Fruit fly (Drosophila melanogaster) whole organism, embryonic: ENCODE data around the gene CG5191.
A peak's percentile ranks its signal among the peaks of the same experiment; 100 is the strongest.

ENCODE experiments used
- ATbp ChIP-seq: fragments of 200-800 bp; sonication (Bioruptor generic); optimal IDR thresholded peaks from 2 replicates; lab custom pipeline; 2017; ENCODE audit warnings: missing biosample characterization, mild to moderate bottlenecking, missing genetic modification characterization, missing genetic modification reagents
- CG10209 ChIP-seq: fragments of 200-800 bp; sonication (Bioruptor generic); optimal IDR thresholded peaks from 3 replicates; lab custom pipeline; 2017; ENCODE audit warnings: missing biosample characterization, mild to moderate bottlenecking, missing genetic modification characterization, missing genetic modification reagents
- CG10543 ChIP-seq: fragments of 200-800 bp; sonication (Bioruptor generic); optimal IDR thresholded peaks from 3 replicates; lab custom pipeline; 2017; ENCODE audit warnings: missing biosample characterization, mild to moderate bottlenecking, missing genetic modification characterization, moderate library complexity
- CG12769 ChIP-seq: fragments of 200-800 bp; sonication (Bioruptor generic); optimal IDR thresholded peaks from 2 replicates; lab custom pipeline; 2019; ENCODE audit warnings: missing biosample characterization, mild to moderate bottlenecking, missing genetic modification characterization, moderate library complexity
- CG15479 ChIP-seq: fragments of 200-800 bp; sonication (Bioruptor generic); optimal IDR thresholded peaks from 3 replicates; lab custom pipeline; 2019; ENCODE audit warnings: missing biosample characterization, mild to moderate bottlenecking, missing genetic modification characterization, moderate library complexity
- CG18599 ChIP-seq: fragments of 200-800 bp; sonication (Bioruptor generic); optimal IDR thresholded peaks from 3 replicates; lab custom pipeline; 2017; ENCODE audit warnings: missing biosample characterization, missing genetic modification characterization, mild to moderate bottlenecking, moderate library complexity, missing genetic modification reagents
- CG18619 ChIP-seq: fragments of 200-800 bp; sonication (Bioruptor generic); optimal IDR thresholded peaks from 3 replicates; lab custom pipeline; 2017; ENCODE audit warnings: missing biosample characterization, mild to moderate bottlenecking, missing genetic modification characterization
- CG2120 ChIP-seq: fragments of 200-800 bp; sonication (Bioruptor generic); optimal IDR thresholded peaks from 3 replicates; lab custom pipeline; 2016; ENCODE audit warnings: missing biosample characterization, missing genetic modification characterization
- CG2678 ChIP-seq: fragments of 200-800 bp; sonication (Bioruptor generic); optimal IDR thresholded peaks from 3 replicates; lab custom pipeline; 2019; ENCODE audit warnings: missing biosample characterization, mild to moderate bottlenecking, missing genetic modification characterization, moderate library complexity
- CG31441 ChIP-seq: fragments of 200-800 bp; sonication (Bioruptor generic); IDR thresholded peaks from 2 replicates; pipeline ENCODE4 v1.3.6; 2022; ENCODE audit warnings: missing biosample characterization, missing genetic modification characterization
- CG3281 ChIP-seq: fragments of 200-800 bp; sonication (Bioruptor generic); optimal IDR thresholded peaks from 3 replicates; lab custom pipeline; 2017; ENCODE audit warnings: missing biosample characterization, mild to moderate bottlenecking, missing genetic modification characterization
- CG3847 ChIP-seq: fragments of 200-800 bp; sonication (Bioruptor generic); IDR thresholded peaks from 2 replicates; pipeline ENCODE4 v1.3.6; 2022; ENCODE audit warnings: missing biosample characterization, missing genetic modification characterization
- CG5180 ChIP-seq: fragments of 200-800 bp; sonication (Bioruptor generic); optimal IDR thresholded peaks from 3 replicates; lab custom pipeline; 2017; ENCODE audit warnings: missing biosample characterization, missing genetic modification characterization, mild to moderate bottlenecking, moderate library complexity, missing genetic modification reagents
- Drgx ChIP-seq: fragments of 200-800 bp; sonication (Bioruptor generic); IDR thresholded peaks from 2 replicates; pipeline ENCODE4 v1.3.6; 2022; ENCODE audit warnings: missing biosample characterization, missing genetic modification characterization
- Med ChIP-seq: fragments of 200-800 bp; sonication (Bioruptor generic); peaks from one replicate; lab custom pipeline; 2016; ENCODE audit warnings: missing biosample characterization, missing genetic modification characterization, mild to moderate bottlenecking, inconsistent platforms, moderate library complexity
- NC2β ChIP-seq: fragments of 200-800 bp; sonication (Bioruptor generic); optimal IDR thresholded peaks from 2 replicates; lab custom pipeline; 2016; ENCODE audit warnings: missing biosample characterization, missing genetic modification characterization
- Scr ChIP-seq: fragments of 200-800 bp; sonication (Bioruptor generic); IDR thresholded peaks from 2 replicates; pipeline ENCODE4 v1.3.6; 2022; ENCODE audit warnings: missing biosample characterization, missing genetic modification characterization; ENCODE audit not compliant: partially characterized antibody
- cg ChIP-seq: fragments of 200-800 bp; sonication (Bioruptor generic); optimal IDR thresholded peaks from 3 replicates; lab custom pipeline; 2019; ENCODE audit warnings: missing biosample characterization, mild to moderate bottlenecking, missing genetic modification characterization, moderate library complexity
- chinmo ChIP-seq: fragments of 200-800 bp; sonication (Bioruptor generic); IDR thresholded peaks from 4 replicates; pipeline ENCODE4 v1.3.6; 2022; ENCODE audit warnings: missing biosample characterization, missing genetic modification characterization; ENCODE audit not compliant: partially characterized antibody
- dm ChIP-seq: fragments of 200-800 bp; sonication (Bioruptor generic); optimal IDR thresholded peaks from 3 replicates; lab custom pipeline; 2016; ENCODE audit warnings: missing biosample characterization, missing genetic modification characterization
- eve ChIP-seq, 2 experiments: fragments of >200 bp; optimal IDR thresholded peaks; 2 replicates each; lab custom pipeline; 2017; ENCODE audit warnings: missing biosample characterization in 2 of 2, missing genetic modification characterization in 2 of 2
- gem ChIP-seq: fragments of 200-800 bp; sonication (Bioruptor generic); optimal IDR thresholded peaks from 2 replicates; lab custom pipeline; 2019; ENCODE audit warnings: missing biosample characterization, mild to moderate bottlenecking, missing genetic modification characterization, moderate library complexity
- grau ChIP-seq: fragments of 200-800 bp; optimal IDR thresholded peaks from 3 replicates; lab custom pipeline; 2019; ENCODE audit warnings: missing biosample characterization, mild to moderate bottlenecking, missing genetic modification characterization, moderate library complexity
- gt ChIP-seq: fragments of 200-800 bp; sonication (Bioruptor generic); IDR thresholded peaks from 2 replicates; pipeline ENCODE4 v1.3.6; 2022; ENCODE audit warnings: missing biosample characterization, missing genetic modification characterization
- kni ChIP-seq: fragments of 200-800 bp; sonication (Bioruptor generic); optimal IDR thresholded peaks from 3 replicates; lab custom pipeline; 2017; ENCODE audit warnings: mild to moderate bottlenecking, missing biosample characterization, missing genetic modification reagents, missing genetic modification characterization
- lilli ChIP-seq: fragments of 200-800 bp; sonication (Bioruptor generic); optimal IDR thresholded peaks from 3 replicates; lab custom pipeline; 2016; ENCODE audit warnings: missing biosample characterization, missing genetic modification characterization
- nom ChIP-seq: fragments of 200-800 bp; sonication (Bioruptor generic); optimal IDR thresholded peaks from 2 replicates; lab custom pipeline; 2017; ENCODE audit warnings: missing biosample characterization, missing genetic modification characterization, mild to moderate bottlenecking, moderate library complexity, missing genetic modification reagents
- row ChIP-seq: fragments of 200-800 bp; sonication (Bioruptor generic); IDR thresholded peaks from 3 replicates; pipeline ENCODE4 v1.3.6; 2022; ENCODE audit warnings: missing biosample characterization, missing genetic modification characterization
- run ChIP-seq: fragments of 200-800 bp; sonication (Bioruptor generic); optimal IDR thresholded peaks from 3 replicates; lab custom pipeline; 2018; ENCODE audit warnings: missing biosample characterization, mild to moderate bottlenecking, missing genetic modification characterization
- sens ChIP-seq: fragments of 200-800 bp; sonication (Bioruptor generic); peaks from one replicate; lab custom pipeline; 2016; ENCODE audit warnings: missing biosample characterization, missing genetic modification characterization
- sob ChIP-seq: fragments of 200-800 bp; sonication (Bioruptor generic); IDR thresholded peaks from 2 replicates; pipeline ENCODE4 v1.3.6; 2022; ENCODE audit warnings: missing biosample characterization, missing genetic modification characterization
- sr ChIP-seq: fragments of 200-800 bp; sonication (Bioruptor generic); IDR thresholded peaks from 3 replicates; pipeline ENCODE4 v1.3.6; 2022; ENCODE audit warnings: missing biosample characterization, missing genetic modification characterization
- sug ChIP-seq: fragments of 200-800 bp; optimal IDR thresholded peaks from 2 replicates; lab custom pipeline; 2019; ENCODE audit warnings: missing biosample characterization, mild to moderate bottlenecking, missing genetic modification characterization, moderate library complexity
- usp ChIP-seq: fragments of >200 bp; optimal IDR thresholded peaks from 2 replicates; lab custom pipeline; 2017; ENCODE audit warnings: missing biosample characterization, missing genetic modification characterization
- zf30C ChIP-seq: fragments of 200-800 bp; sonication (Bioruptor generic); optimal IDR thresholded peaks from 3 replicates; lab custom pipeline; 2018; ENCODE audit warnings: missing biosample characterization, mild to moderate bottlenecking, missing genetic modification characterization
- zfh2 ChIP-seq: fragments of 200-800 bp; sonication (Bioruptor generic); optimal IDR thresholded peaks from 2 replicates; lab custom pipeline; 2016; ENCODE audit warnings: missing biosample characterization, missing genetic modification characterization

Gene CG5191

DNA sequence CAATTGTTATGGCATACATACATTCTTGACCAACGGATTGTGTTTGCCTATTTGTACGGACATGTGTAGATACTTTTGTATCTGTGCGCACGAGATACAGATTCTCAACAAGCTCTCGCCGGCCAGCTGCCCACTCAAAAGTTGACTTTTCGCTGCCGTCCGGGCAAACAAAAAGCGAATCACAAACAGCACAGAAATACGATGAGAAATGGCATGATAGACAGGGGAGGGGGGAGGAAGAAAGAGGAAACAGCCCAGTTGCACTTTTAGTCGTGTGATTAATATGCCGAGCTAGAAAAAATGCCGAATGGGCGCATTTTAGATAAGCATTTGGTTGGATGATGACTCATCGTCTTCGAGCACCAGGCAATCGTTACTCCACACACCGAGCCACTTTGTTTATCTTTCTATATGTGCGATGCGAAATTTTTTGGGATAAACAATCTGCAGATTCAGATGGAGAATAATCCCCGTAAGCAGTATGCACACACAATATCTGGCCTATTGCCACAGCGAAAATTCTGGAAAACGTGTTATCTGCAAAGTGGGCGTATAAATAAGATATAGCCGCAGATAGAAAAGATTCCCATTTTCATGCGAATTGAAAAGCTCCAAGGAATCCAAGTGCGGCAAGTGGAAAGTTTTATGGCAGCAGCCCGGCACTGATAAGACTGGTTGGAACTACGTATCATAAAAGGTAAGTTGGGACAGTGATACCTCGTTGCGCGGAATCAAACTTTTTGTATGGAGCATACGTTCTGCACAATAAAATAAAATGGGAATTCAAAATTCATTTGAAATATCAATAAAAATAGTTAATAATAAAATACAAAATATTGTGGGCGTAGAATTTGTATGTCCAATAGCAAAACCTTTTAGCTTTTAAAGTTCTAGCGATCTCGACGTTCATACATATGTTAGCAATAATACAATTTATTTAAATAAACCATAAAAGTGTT, 13.7 kb upstream of the CG5191 start:
- no peak for TF ChIP-seq CG10209
- TF ChIP-seq chinmo (GFP tag; lab: Robert Waterston, UW), result 0 out of 4 replicates have a peak, but pooled peaks have one; percentile 74
- TF ChIP-seq Scr (GFP tag; lab: Robert Waterston, UW), result no peak
- peak; percentile 82 for TF ChIP-seq grau (tag; lab: Kevin White, UChicago)
- peak; percentile 28 for TF ChIP-seq CG10543 (GFP tag; lab: Kevin White, UChicago)
- peak; percentile 15 for TF ChIP-seq CG3281 (GFP tag; lab: Kevin White, UChicago)
- TF ChIP-seq CG2678 (tag; lab: Kevin White, UChicago), result peak; percentile 4
- TF ChIP-seq run (tag; lab: Kevin White, UChicago), result no peak
- TF ChIP-seq CG2120 (GFP tag; lab: Kevin White, UChicago), result peak; percentile 18
- TF ChIP-seq CG15479 (GFP tag; lab: Kevin White, UChicago), result peak; percentile 76
- peak; percentile 38 for TF ChIP-seq CG12769 (tag; lab: Kevin White, UChicago)
- TF ChIP-seq gem (tag; lab: Kevin White, UChicago), result peak; percentile 36
- TF ChIP-seq NC2β, result no peak
- peak; percentile 11 for TF ChIP-seq sug (tag; lab: Kevin White, UChicago)
- peak; percentile 11 for TF ChIP-seq CG18599
- peak; percentile 26; the same call in 1 of the 2 replicates for TF ChIP-seq CG31441 (GFP tag; lab: Robert Waterston, UW)
- no peak for TF ChIP-seq usp
- TF ChIP-seq ATbp (GFP tag; lab: Kevin White, UChicago), result peak; percentile 4
- TF ChIP-seq eve (GFP tag; optimal IDR thresholded peaks at IDR 0.05; lab: Kevin White, UChicago), result peak in 1 of 2 experiments; percentile 27
- peak; percentile 44 for TF ChIP-seq sens (GFP tag; lab: Kevin White, UChicago)
- TF ChIP-seq lilli (GFP tag; lab: Kevin White, UChicago), result peak; percentile 17
- TF ChIP-seq Med, result peak; percentile 56
- TF ChIP-seq gt (GFP tag; lab: Robert Waterston, UW), result no peak
- TF ChIP-seq zf30C (GFP tag; lab: Kevin White, UChicago), result no peak
- TF ChIP-seq dm (GFP tag; lab: Kevin White, UChicago), result no peak
- peak; percentile 32; the same call in 1 of the 3 replicates for TF ChIP-seq row
- TF ChIP-seq sob (GFP tag; lab: Robert Waterston, UW), result 0 out of 2 replicates have a peak, but pooled peaks have one; percentile 7
- peak; percentile 30 for TF ChIP-seq CG18619 (GFP tag; lab: Kevin White, UChicago)
- peak; percentile 78; the same call in 2 of the 3 replicates for TF ChIP-seq sr
- peak; percentile 33 for TF ChIP-seq CG5180 (GFP tag; lab: Kevin White, UChicago)

DNA sequence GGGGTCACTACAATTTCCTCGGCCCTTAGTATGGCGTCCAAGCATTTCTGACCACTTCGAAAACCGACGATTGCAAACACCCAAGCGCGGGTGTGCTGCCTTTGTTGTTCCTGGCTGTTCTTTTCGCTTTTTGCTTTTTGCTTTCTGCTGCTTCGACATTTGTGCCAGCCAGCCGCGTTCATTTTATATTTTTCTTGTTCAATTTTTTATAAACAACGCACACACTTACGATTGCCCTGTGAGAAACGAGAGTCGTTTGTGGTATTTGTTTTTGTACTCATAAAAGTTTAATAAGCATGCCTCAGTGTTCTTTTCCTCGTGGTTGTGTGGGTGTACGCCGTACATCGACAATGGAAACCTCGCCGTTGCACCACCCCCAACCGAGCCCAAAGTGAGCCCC, 12.9 kb upstream of the CG5191 start:
- TF ChIP-seq zfh2 (GFP tag; lab: Kevin White, UChicago), result no peak
- no peak for TF ChIP-seq kni (GFP tag; lab: Kevin White, UChicago)
- TF ChIP-seq cg (GFP tag; lab: Kevin White, UChicago), result peak; percentile 40
- TF ChIP-seq CG3847 (GFP tag; lab: Robert Waterston, UW), result no peak
- peak; percentile 49 for TF ChIP-seq Drgx (GFP tag; lab: Robert Waterston, UW)
- TF ChIP-seq nom (GFP tag; lab: Kevin White, UChicago), result peak; percentile 13
- TF ChIP-seq, all 482 proteins: peak for 3
